Worm (Caenorhabditis elegans) whole organism, L4 larva: ENCODE measurements around the gene erg-28.
A peak's percentile ranks its signal among the peaks of the same experiment; 100 is the strongest.

Experiments
- R02D3.7 ChIP-seq: fragments of 150-350 bp; sonication (generic microtip); optimal IDR thresholded peaks from 3 replicates; lab custom pipeline; 2014; ENCODE audit warnings: missing biosample characterization, missing genetic modification characterization
- T20F7.1 ChIP-seq: fragments of 200-800 bp; sonication (Bioruptor generic); optimal IDR thresholded peaks from 2 replicates; lab custom pipeline; 2018; ENCODE audit warnings: mild to moderate bottlenecking, missing genetic modification characterization, missing compliant biosample characterization
- Y5F2A.4 ChIP-seq: fragments of 200-800 bp; sonication (Bioruptor generic); optimal IDR thresholded peaks from 2 replicates; lab custom pipeline; 2018; ENCODE audit warnings: mild to moderate bottlenecking, missing genetic modification characterization, missing compliant biosample characterization
- aly-2 ChIP-seq: sonication (generic microtip); optimal IDR thresholded peaks from 2 replicates; lab custom pipeline; 2018; ENCODE audit warnings: missing biosample characterization, missing genetic modification characterization
- ama-1 ChIP-seq: fragments of 150-350 bp; optimal IDR thresholded peaks from 2 replicates; lab custom pipeline; 2014; ENCODE audit warnings: inconsistent platforms, mixed read lengths
- lin-39 ChIP-seq: fragments of 150-350 bp; optimal IDR thresholded peaks from 2 replicates; lab custom pipeline; 2014; ENCODE audit warnings: missing biosample characterization, missing genetic modification reagents, missing genetic modification characterization
- lsy-2 ChIP-seq, 2 experiments: fragments of 150-350 bp in 1 of 2; sonication (generic microtip) in 1 of 2; optimal IDR thresholded peaks; 2 replicates each; lab custom pipeline; 2014 to 2017; ENCODE audit warnings: missing biosample characterization in 2 of 2, missing genetic modification characterization in 2 of 2
- nhr-111 ChIP-seq: fragments of 200-800 bp; sonication (Bioruptor generic); optimal IDR thresholded peaks from 2 replicates; lab custom pipeline; 2018; ENCODE audit warnings: mild to moderate bottlenecking, missing genetic modification characterization, missing compliant biosample characterization
- nhr-25 ChIP-seq: sonication (generic microtip); optimal IDR thresholded peaks from 2 replicates; lab custom pipeline; 2017; ENCODE audit warnings: missing genetic modification characterization, mild to moderate bottlenecking, missing compliant biosample characterization, antibody characterized with exemption, moderate library complexity, borderline replicate concordance; ENCODE audit not compliant: insufficient read depth
- unc-39 ChIP-seq: sonication (generic microtip); optimal IDR thresholded peaks from 2 replicates; lab custom pipeline; 2017; ENCODE audit warnings: missing biosample characterization, missing genetic modification characterization
- ztf-7 ChIP-seq: fragments of 150-350 bp; optimal IDR thresholded peaks from 2 replicates; lab custom pipeline; 2014; ENCODE audit warnings: missing biosample characterization, missing genetic modification characterization

DNA sequence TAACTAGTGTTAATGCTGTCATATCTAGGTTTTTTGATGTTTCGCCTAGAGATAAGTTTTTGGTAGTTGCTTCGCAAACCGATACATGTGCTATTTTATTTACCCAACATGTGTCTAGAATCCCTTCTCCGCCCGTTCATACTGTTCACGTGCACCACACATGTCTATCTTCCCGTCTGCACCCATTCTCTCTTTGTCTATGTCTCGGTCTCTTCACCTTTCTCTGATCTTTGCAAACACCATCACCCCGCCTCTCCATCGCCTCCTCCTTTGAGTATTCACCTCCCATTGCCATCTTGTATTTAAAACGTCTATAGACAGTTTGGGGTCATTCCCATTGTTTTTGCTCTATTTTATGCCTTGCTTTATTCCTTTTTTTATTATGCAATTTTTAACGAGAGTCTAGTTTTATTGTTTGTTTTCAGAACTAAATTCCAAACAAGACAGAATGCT lies 30.1 kb downstream of the erg-28 start, which contains the start of gene F56H9.2:
- TF ChIP-seq nhr-111 (GFP tag; lab: Kevin White, UChicago) (no peak), unc-39 (tag; lab: Kevin White, UChicago) (no peak), nhr-25 (tag; lab: Kevin White, UChicago) (peak; percentile 67), aly-2 (no peak), lsy-2 (tag; optimal IDR thresholded peaks at IDR 0.05; lab: Kevin White, UChicago) (peak; percentile 59 to 60), T20F7.1 (GFP tag; lab: Kevin White, UChicago) (peak; percentile 46), ama-1 (lab: Kevin White, UChicago) (peak; percentile 69), lin-39 (tag; lab: Kevin White, UChicago) (no peak), R02D3.7 (no peak), Y5F2A.4 (GFP tag; lab: Kevin White, UChicago) (no peak), ztf-7 (tag; lab: Kevin White, UChicago) (peak; percentile 50)
